Worm (Caenorhabditis elegans) whole organism, L1 larva: ENCODE data around the gene T20D4.7.
"Not testable (repeated sequence)": the region's sequence is repeated elsewhere in the genome, so short reads cannot be mapped to it uniquely, and the experiment has no call there.

Source experiments
- aly-2 ChIP-seq: fragments of 150-350 bp; optimal IDR thresholded peaks from 2 replicates; lab custom pipeline; 2014; ENCODE audit warnings: missing biosample characterization, missing genetic modification characterization
- ces-1 ChIP-seq: fragments of 150-350 bp; optimal IDR thresholded peaks from 2 replicates; lab custom pipeline; 2014; ENCODE audit warnings: missing biosample characterization, missing genetic modification reagents, missing genetic modification characterization
- fos-1 ChIP-seq: fragments of 150-350 bp; optimal IDR thresholded peaks from 2 replicates; lab custom pipeline; 2014; ENCODE audit warnings: missing biosample characterization, missing genetic modification characterization
- mep-1 ChIP-seq: fragments of 150-350 bp; optimal IDR thresholded peaks from 2 replicates; lab custom pipeline; 2014; ENCODE audit warnings: missing biosample characterization, missing genetic modification characterization
- nhr-237 ChIP-seq: fragments of 150-350 bp; optimal IDR thresholded peaks from 2 replicates; lab custom pipeline; 2014; ENCODE audit warnings: missing biosample characterization, missing genetic modification characterization
- nhr-76 ChIP-seq: sonication (generic microtip); optimal IDR thresholded peaks from 2 replicates; lab custom pipeline; 2017; ENCODE audit warnings: missing biosample characterization, missing genetic modification characterization
- nhr-90 ChIP-seq: sonication (generic microtip); optimal IDR thresholded peaks from 2 replicates; lab custom pipeline; 2016; ENCODE audit warnings: mild to moderate bottlenecking, missing genetic modification characterization, missing compliant biosample characterization; ENCODE audit not compliant: poor library complexity
- pqm-1 ChIP-seq: sonication (generic microtip); optimal IDR thresholded peaks from 3 replicates; lab custom pipeline; 2017; ENCODE audit warnings: missing biosample characterization, missing genetic modification characterization
- snpc-4 ChIP-seq: fragments of 150-350 bp; optimal IDR thresholded peaks from 2 replicates; lab custom pipeline; 2014; ENCODE audit warnings: missing biosample characterization, missing genetic modification characterization
- tbx-2 ChIP-seq: sonication (generic microtip); optimal IDR thresholded peaks from 2 replicates; lab custom pipeline; 2016; ENCODE audit warnings: missing genetic modification characterization, missing compliant biosample characterization

- not testable (repeated sequence) for TF ChIP-seq pqm-1 (tag; lab: Kevin White, UChicago); tbx-2 (tag; lab: Kevin White, UChicago); ces-1 (GFP tag; lab: Kevin White, UChicago); fos-1 (tag; lab: Kevin White, UChicago); nhr-90 (tag; lab: Kevin White, UChicago); mep-1; snpc-4 (tag; lab: Kevin White, UChicago); nhr-237 (tag; lab: Kevin White, UChicago); aly-2 (tag; lab: Kevin White, UChicago); nhr-76 (tag; lab: Kevin White, UChicago)
Observed at ce11 chrV:3396765-3397164, 11.9 kb upstream of the T20D4.7 start, which contains the start of gene T20D4.12.
